Fruit fly (Drosophila melanogaster): ENCODE results near the gene CG5292.
A peak's percentile ranks its signal among the peaks of the same experiment; 100 is the strongest.

Gene CG5292

DNA sequence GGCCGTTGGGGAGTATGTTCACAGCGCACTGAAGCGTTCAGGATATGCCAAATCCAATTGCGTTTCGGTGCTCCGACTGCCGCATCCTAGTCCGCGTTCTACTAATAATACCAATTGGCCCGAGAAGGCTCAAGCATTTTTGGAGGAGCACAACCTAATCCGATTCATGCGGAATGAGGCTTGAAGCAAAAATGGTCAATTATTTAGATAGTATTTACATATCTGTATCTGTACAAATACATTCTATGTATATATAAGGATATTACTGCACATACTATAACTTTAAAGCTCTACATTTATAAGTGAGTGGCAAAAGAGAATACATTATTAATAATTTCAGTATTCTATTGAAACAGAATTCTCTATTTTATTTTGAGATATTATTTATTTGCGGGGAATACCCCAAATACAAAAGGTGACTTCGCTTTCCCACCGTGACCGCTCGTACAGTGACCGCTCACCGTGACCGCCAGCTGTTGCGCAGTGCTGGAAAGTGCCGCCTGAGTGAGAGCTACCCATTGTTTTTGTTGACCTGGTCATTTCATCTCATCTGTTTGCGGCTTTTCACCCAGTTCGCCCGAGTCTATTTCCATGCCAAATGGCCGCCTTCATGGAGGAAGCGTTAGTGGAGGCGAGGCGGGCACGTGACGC is at the start of gene CG5292:
Gene CG5292 (plus strand): TSS at position 486 of the 651 bp plus-strand sequence.
- TF ChIP-seq dsf (GFP tag; optimal IDR thresholded peaks at IDR 0.05; ENCODE audit: borderline replicate concordance) (no peak), dl (GFP tag; optimal IDR thresholded peaks at IDR 0.05; ENCODE audit: insufficient read depth in 1 of 2, partially characterized antibody in 2 of 2) (no peak), br (GFP tag; optimal IDR thresholded peaks at IDR 0.05) (peak; percentile 55), pan (optimal IDR thresholded peaks at IDR 0.05) (no peak), Jra (GFP tag; optimal IDR thresholded peaks at IDR 0.05) (peak; percentile 26), foxo (GFP tag; optimal IDR thresholded peaks at IDR 0.05) (peak in 1 of 2 experiments; percentile 72), Hnf4 (GFP tag; optimal IDR thresholded peaks at IDR 0.05) (no peak), lola (GFP tag; optimal IDR thresholded peaks at IDR 0.05) (no peak), Myc (optimal IDR thresholded peaks at IDR 0.05) (peak; percentile 34), dmrt93B (GFP tag; optimal IDR thresholded peaks at IDR 0.05) (no peak), CG9705 (GFP tag; optimal IDR thresholded peaks at IDR 0.05) (no peak), rgr (GFP tag; optimal IDR thresholded peaks at IDR 0.05) (peak; percentile 79), Hr78 (GFP tag; optimal IDR thresholded peaks at IDR 0.05) (no peak), Abd-B (GFP tag; optimal IDR thresholded peaks at IDR 0.05) (no peak), GATAd (GFP tag; optimal IDR thresholded peaks at IDR 0.05) (no peak), usp (GFP tag; optimal IDR thresholded peaks at IDR 0.05) (no peak), jim (GFP tag; optimal IDR thresholded peaks at IDR 0.05) (no peak), Dif (GFP tag; optimal IDR thresholded peaks at IDR 0.05; ENCODE audit: partially characterized antibody) (no peak), Hr83 (GFP tag; optimal IDR thresholded peaks at IDR 0.05; ENCODE audit: poor library complexity, severe bottlenecking) (peak; percentile 76), psq (GFP tag; optimal IDR thresholded peaks at IDR 0.05) (peak; percentile 34), tai (GFP tag; optimal IDR thresholded peaks at IDR 0.05) (no peak), Dfd (GFP tag; optimal IDR thresholded peaks at IDR 0.05) (no peak), Rel (GFP tag; optimal IDR thresholded peaks at IDR 0.05) (no peak), Rel (tag; optimal IDR thresholded peaks at IDR 0.05) (peak; percentile 96), Sp1 (GFP tag; optimal IDR thresholded peaks at IDR 0.05) (peak; percentile 61), sage (GFP tag; optimal IDR thresholded peaks at IDR 0.05) (no peak), woc (GFP tag; optimal IDR thresholded peaks at IDR 0.05) (peak; percentile 50), h (GFP tag; optimal IDR thresholded peaks at IDR 0.05) (peak; percentile 72), ey (GFP tag; optimal IDR thresholded peaks at IDR 0.05) (peak; percentile 53), N (GFP tag; optimal IDR thresholded peaks at IDR 0.05) (no peak), Mio (GFP tag; optimal IDR thresholded peaks at IDR 0.05) (no peak), CG32264 (GFP tag; optimal IDR thresholded peaks at IDR 0.05) (no peak), Vsx2 (GFP tag; optimal IDR thresholded peaks at IDR 0.05; ENCODE audit: partially characterized antibody) (no peak), HLH106 (tag; optimal IDR thresholded peaks at IDR 0.05) (peak; percentile 57), OdsH (GFP tag; optimal IDR thresholded peaks at IDR 0.05) (peak; percentile 54), sv (GFP tag; optimal IDR thresholded peaks at IDR 0.05) (peak; percentile 67), brk (GFP tag; optimal IDR thresholded peaks at IDR 0.05) (no peak), CrebA (GFP tag; optimal IDR thresholded peaks at IDR 0.05; ENCODE audit: borderline replicate concordance) (no peak), fru (GFP tag; optimal IDR thresholded peaks at IDR 0.05) (peak; percentile 56)

DNA sequence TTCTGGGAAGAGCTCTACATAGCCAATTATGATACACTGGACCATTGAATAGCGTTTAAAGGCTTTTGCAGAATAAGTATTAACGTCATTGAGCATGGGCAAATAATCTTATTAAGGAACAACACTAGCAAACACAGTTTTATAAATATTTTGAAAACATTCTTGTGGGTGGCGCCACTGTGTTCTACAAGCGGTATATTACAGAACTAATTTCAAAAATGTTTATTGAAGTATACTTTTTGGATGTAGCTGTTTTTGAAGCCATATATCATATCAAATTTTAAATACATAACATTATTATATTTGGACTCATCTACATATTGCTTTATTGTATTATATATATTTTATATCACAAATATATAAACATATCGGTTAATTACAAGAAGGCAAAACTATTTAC is 42.8 kb upstream of the CG5292 start:
- TF ChIP-seq tai (GFP tag; optimal IDR thresholded peaks at IDR 0.05), result no peak
- peak; percentile 58 for TF ChIP-seq Myc (optimal IDR thresholded peaks at IDR 0.05)
